Worm (Caenorhabditis elegans) whole organism, mixed stage, embryonic: ENCODE results near the gene rpl-38.

Experiments used
- M03D4.4 ChIP-seq: sonication (generic microtip); optimal IDR thresholded peaks from 2 replicates; lab custom pipeline; 2017; ENCODE audit warnings: mild to moderate bottlenecking, missing genetic modification characterization, missing compliant biosample characterization
- bed-3 ChIP-seq: fragments of 200-800 bp; sonication (Bioruptor generic); optimal IDR thresholded peaks from 3 replicates; lab custom pipeline; 2018; ENCODE audit warnings: mild to moderate bottlenecking, missing genetic modification characterization, moderate library complexity, missing compliant biosample characterization
- blmp-1 ChIP-seq: fragments of 150-350 bp; optimal IDR thresholded peaks from 2 replicates; lab custom pipeline; 2014; ENCODE audit warnings: missing biosample characterization, missing genetic modification characterization
- ceh-39 ChIP-seq: fragments of 150-350 bp; optimal IDR thresholded peaks from 2 replicates; lab custom pipeline; 2014; ENCODE audit warnings: missing biosample characterization, missing genetic modification characterization
- ceh-43 ChIP-seq: fragments of 200-800 bp; sonication (Bioruptor generic); optimal IDR thresholded peaks from 2 replicates; lab custom pipeline; 2018; ENCODE audit warnings: mild to moderate bottlenecking, missing genetic modification characterization, moderate library complexity, missing compliant biosample characterization
- ces-1 ChIP-seq: fragments of 150-350 bp; optimal IDR thresholded peaks from 2 replicates; lab custom pipeline; 2014; ENCODE audit warnings: missing biosample characterization, missing genetic modification reagents, missing genetic modification characterization
- cnd-1 ChIP-seq: fragments of 200-800 bp; sonication (Bioruptor generic); optimal IDR thresholded peaks from 2 replicates; lab custom pipeline; 2018; ENCODE audit warnings: mild to moderate bottlenecking, missing genetic modification characterization, missing compliant biosample characterization
- drap-1 ChIP-seq: fragments of 200-800 bp; sonication (Bioruptor generic); optimal IDR thresholded peaks from 3 replicates; lab custom pipeline; 2018; ENCODE audit warnings: mild to moderate bottlenecking, missing genetic modification characterization, missing compliant biosample characterization
- elt-1 ChIP-seq: sonication (generic microtip); optimal IDR thresholded peaks from 2 replicates; lab custom pipeline; 2017; ENCODE audit warnings: missing genetic modification characterization, mild to moderate bottlenecking, missing compliant biosample characterization, antibody characterized with exemption, moderate library complexity, borderline replicate concordance; ENCODE audit not compliant: insufficient read depth
- elt-3 ChIP-seq: fragments of 150-350 bp; optimal IDR thresholded peaks from 2 replicates; lab custom pipeline; 2014; ENCODE audit warnings: missing biosample characterization, missing genetic modification characterization
- flh-1 ChIP-seq: fragments of 200-800 bp; sonication (Bioruptor generic); optimal IDR thresholded peaks from 2 replicates; lab custom pipeline; 2018; ENCODE audit warnings: mild to moderate bottlenecking, missing genetic modification characterization, moderate library complexity, missing compliant biosample characterization
- ham-2 ChIP-seq: fragments of 200-800 bp; sonication (Bioruptor generic); optimal IDR thresholded peaks from 2 replicates; lab custom pipeline; 2018; ENCODE audit warnings: mild to moderate bottlenecking, missing genetic modification characterization, missing compliant biosample characterization
- hlh-1 ChIP-seq: fragments of 150-350 bp; optimal IDR thresholded peaks from 2 replicates; lab custom pipeline; 2014; ENCODE audit warnings: missing biosample characterization, missing genetic modification reagents, missing genetic modification characterization
- lin-13 ChIP-seq: fragments of 150-350 bp; optimal IDR thresholded peaks from 2 replicates; lab custom pipeline; 2014; ENCODE audit warnings: missing biosample characterization, missing genetic modification characterization
- lin-32 ChIP-seq: fragments of 200-800 bp; sonication (Bioruptor generic); optimal IDR thresholded peaks from 2 replicates; lab custom pipeline; 2018; ENCODE audit warnings: mild to moderate bottlenecking, missing genetic modification characterization, missing compliant biosample characterization
- lsy-2 ChIP-seq: fragments of 150-350 bp; optimal IDR thresholded peaks from 2 replicates; lab custom pipeline; 2014; ENCODE audit warnings: missing biosample characterization, missing genetic modification characterization
- mab-5 ChIP-seq: fragments of 150-350 bp; optimal IDR thresholded peaks from 2 replicates; lab custom pipeline; 2014; ENCODE audit warnings: missing biosample characterization, missing genetic modification characterization
- mep-1 ChIP-seq: fragments of 150-350 bp; optimal IDR thresholded peaks from 2 replicates; lab custom pipeline; 2017; ENCODE audit warnings: missing biosample characterization, missing genetic modification reagents, missing genetic modification characterization, inconsistent platforms
- mls-2 ChIP-seq: sonication (generic microtip); optimal IDR thresholded peaks from 2 replicates; lab custom pipeline; 2016; ENCODE audit warnings: mild to moderate bottlenecking, missing genetic modification characterization, moderate library complexity, missing compliant biosample characterization
- nhr-12 ChIP-seq: fragments of 150-350 bp; optimal IDR thresholded peaks from 2 replicates; lab custom pipeline; 2014; ENCODE audit warnings: missing biosample characterization, missing genetic modification characterization
- nhr-2 ChIP-seq: fragments of 150-350 bp; optimal IDR thresholded peaks from 2 replicates; lab custom pipeline; 2014; ENCODE audit warnings: missing biosample characterization, missing genetic modification characterization
- nhr-237 ChIP-seq: fragments of 150-350 bp; optimal IDR thresholded peaks from 2 replicates; lab custom pipeline; 2014; ENCODE audit warnings: missing biosample characterization, missing genetic modification characterization
- nhr-28 ChIP-seq: fragments of 150-350 bp; optimal IDR thresholded peaks from 2 replicates; lab custom pipeline; 2014; ENCODE audit warnings: missing biosample characterization, missing genetic modification characterization
- nhr-76 ChIP-seq: sonication (generic microtip); optimal IDR thresholded peaks from 2 replicates; lab custom pipeline; 2017; ENCODE audit warnings: missing biosample characterization, missing genetic modification characterization
- pha-4 ChIP-seq: fragments of 150-350 bp; optimal IDR thresholded peaks from 2 replicates; lab custom pipeline; 2018; ENCODE audit warnings: missing biosample characterization, missing genetic modification reagents, missing genetic modification characterization
- sem-2 ChIP-seq: fragments of 200-800 bp; sonication (Bioruptor generic); optimal IDR thresholded peaks from 2 replicates; lab custom pipeline; 2018; ENCODE audit warnings: mild to moderate bottlenecking, missing genetic modification characterization, missing compliant biosample characterization
- snpc-4 ChIP-seq: fragments of 150-350 bp; optimal IDR thresholded peaks from 2 replicates; lab custom pipeline; 2014; ENCODE audit warnings: missing biosample characterization, missing genetic modification characterization
- sptf-1 ChIP-seq: sonication (generic microtip); optimal IDR thresholded peaks from 2 replicates; lab custom pipeline; 2017; ENCODE audit warnings: mild to moderate bottlenecking, missing genetic modification characterization, moderate library complexity, missing compliant biosample characterization
- tbx-8 ChIP-seq: fragments of 200-800 bp; sonication (Bioruptor generic); optimal IDR thresholded peaks from 2 replicates; lab custom pipeline; 2018; ENCODE audit warnings: mild to moderate bottlenecking, missing genetic modification characterization, moderate library complexity, missing compliant biosample characterization
- unc-120 ChIP-seq: sonication (generic microtip); optimal IDR thresholded peaks from 2 replicates; lab custom pipeline; 2017; ENCODE audit warnings: missing genetic modification characterization, missing compliant biosample characterization; ENCODE audit not compliant: poor library complexity, severe bottlenecking
- unc-39 ChIP-seq: fragments of 150-350 bp; optimal IDR thresholded peaks from 2 replicates; lab custom pipeline; 2014; ENCODE audit warnings: missing biosample characterization, missing genetic modification characterization
- zip-8 ChIP-seq: fragments of 150-350 bp; optimal IDR thresholded peaks from 2 replicates; lab custom pipeline; 2014; ENCODE audit warnings: missing biosample characterization, missing genetic modification characterization
- ztf-11 ChIP-seq: fragments of 150-350 bp; optimal IDR thresholded peaks from 2 replicates; lab custom pipeline; 2014; ENCODE audit warnings: missing biosample characterization, missing genetic modification characterization

rpl-38 gene

DNA sequence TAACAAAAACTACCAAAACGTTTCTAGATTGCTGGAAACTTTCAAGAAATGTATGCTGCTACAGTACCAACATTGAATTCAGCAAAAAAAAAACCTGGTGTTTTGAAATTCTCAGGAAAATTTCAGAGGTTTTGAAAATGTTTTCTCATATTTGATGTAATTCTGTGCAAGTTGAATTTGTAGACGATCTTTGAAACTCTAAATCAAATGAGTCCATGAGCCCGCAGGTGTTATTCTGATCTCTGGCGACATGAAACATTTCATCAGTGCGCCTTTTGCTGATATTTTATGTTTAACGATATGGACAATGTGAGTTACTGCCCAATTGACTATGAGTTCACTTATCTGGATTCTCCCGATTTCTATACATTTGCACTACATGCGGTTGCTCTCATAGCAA, 18.3 kb upstream of the rpl-38 start, which contains the start of gene srh-218:
Gene srh-218 (plus strand): TSS at position 301 of the 400 bp plus-strand sequence.
- TF ChIP-seq ceh-39: no peak
- TF ChIP-seq M03D4.4 (tag; lab: Kevin White, UChicago): no peak

DNA sequence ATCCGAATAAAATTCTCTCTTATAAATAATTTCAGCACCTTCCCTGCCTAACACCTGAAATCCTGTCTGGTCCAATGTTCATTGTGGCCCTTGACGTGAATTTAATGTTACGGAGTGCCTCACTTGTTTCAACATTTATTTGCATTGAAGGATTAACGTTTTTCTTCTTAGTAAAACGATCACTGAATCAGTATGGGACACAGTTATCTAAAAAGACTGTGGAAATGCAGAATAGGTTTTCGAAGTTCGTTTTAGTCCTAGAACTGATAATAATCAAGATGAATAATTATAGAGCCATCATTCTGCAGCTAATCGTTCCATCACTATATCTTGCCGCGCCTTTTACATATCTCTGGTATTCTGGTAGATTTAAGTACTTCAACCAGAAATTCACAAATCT, 16.8 kb upstream of the rpl-38 start, which contains the start of gene srh-219:
Gene srh-219 (plus strand): TSS at position 301 of the 400 bp plus-strand sequence.
- TF ChIP-seq blmp-1 (tag; lab: Kevin White, UChicago) (no peak), nhr-237 (tag; lab: Kevin White, UChicago) (no peak), hlh-1 (tag; lab: Kevin White, UChicago) (no peak), ham-2 (no peak), M03D4.4 (tag; lab: Kevin White, UChicago) (no peak), nhr-12 (no peak), nhr-76 (tag; lab: Kevin White, UChicago) (no peak), snpc-4 (tag; lab: Kevin White, UChicago) (no peak)

DNA sequence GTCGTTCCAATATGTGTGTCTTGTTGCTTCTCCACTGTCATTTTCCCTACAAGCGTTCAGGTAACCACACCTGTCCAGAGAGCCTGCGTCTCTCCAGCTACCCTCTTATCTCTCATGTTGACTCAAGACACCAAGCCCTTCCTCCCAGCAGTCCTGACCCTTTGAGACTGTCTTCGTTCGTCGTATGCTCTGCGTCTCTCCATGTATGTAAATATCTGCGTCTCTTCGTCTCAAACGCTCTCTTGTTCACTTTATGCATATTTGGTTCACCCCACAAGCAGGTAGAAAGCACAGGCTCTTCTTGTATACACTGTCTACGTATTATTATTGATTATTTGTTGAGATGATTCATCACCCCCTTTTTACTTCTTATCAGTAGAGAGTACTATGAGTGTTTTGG, 14.2 kb upstream of the rpl-38 start:
- TF ChIP-seq ham-2 (peak; percentile 66), lin-13 (peak; percentile 4), tbx-8 (GFP tag; lab: Kevin White, UChicago) (no peak), bed-3 (GFP tag; lab: Kevin White, UChicago) (no peak), cnd-1 (peak; percentile 17), mab-5 (tag; lab: Kevin White, UChicago) (no peak), pha-4 (peak; percentile 100), elt-1 (tag; lab: Kevin White, UChicago) (no peak), nhr-2 (tag; lab: Kevin White, UChicago) (no peak), unc-120 (tag; lab: Kevin White, UChicago) (no peak), mep-1 (tag; lab: Kevin White, UChicago) (no peak)

DNA sequence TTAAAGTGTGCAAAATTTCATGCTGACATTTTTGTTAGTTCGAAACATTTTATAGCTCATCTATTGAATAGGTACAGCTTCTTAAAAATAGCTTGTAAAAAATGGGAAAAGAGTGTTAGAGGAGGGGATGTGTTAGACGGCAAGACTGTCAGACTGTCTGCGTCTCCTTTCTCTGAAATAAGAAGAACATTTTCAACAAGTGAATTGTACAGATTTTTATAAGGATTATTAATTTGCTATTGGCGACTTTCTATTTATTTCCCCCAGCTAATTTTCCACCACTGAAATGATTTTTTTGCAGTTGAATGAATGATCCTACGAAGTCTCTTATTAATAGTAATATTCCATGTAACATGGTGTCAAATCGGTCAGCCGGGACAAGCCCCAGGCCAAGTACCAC, 13.5 kb upstream of the rpl-38 start, which contains the start of gene C06B8.7:
Gene C06B8.7 (plus strand): TSS at position 301 of the 400 bp plus-strand sequence.
- no peak for TF ChIP-seq ces-1 (GFP tag; lab: Kevin White, UChicago)
- no peak for TF ChIP-seq unc-39 (tag; lab: Kevin White, UChicago)
- TF ChIP-seq nhr-237 (tag; lab: Kevin White, UChicago): no peak

DNA sequence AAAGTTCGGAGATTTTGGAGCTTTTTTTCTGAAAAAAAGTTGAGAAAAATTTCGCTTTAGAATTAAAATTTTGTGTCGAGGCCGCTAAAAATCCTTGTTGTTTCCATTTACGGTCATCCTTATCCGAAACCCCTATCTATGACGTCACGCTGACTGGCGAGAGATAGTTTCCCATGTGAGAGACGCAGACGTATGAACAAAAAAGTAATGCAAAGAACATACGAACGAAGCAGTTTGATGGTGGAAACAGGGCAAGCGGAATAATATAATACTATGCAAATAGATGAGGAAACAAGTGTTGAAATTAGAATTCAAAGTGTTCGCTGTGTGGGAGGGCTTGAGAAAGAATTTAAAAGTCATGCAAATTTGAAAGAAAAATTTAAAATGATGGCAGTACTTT, 12.9 kb upstream of the rpl-38 start:
- TF ChIP-seq M03D4.4 (tag; lab: Kevin White, UChicago) (no peak), ces-1 (GFP tag; lab: Kevin White, UChicago) (no peak), snpc-4 (tag; lab: Kevin White, UChicago) (no peak), sem-2 (GFP tag; lab: Kevin White, UChicago) (no peak), pha-4 (no peak), ceh-39 (no peak), sptf-1 (tag; lab: Kevin White, UChicago) (no peak), bed-3 (GFP tag; lab: Kevin White, UChicago) (no peak), nhr-76 (tag; lab: Kevin White, UChicago) (no peak), zip-8 (no peak), cnd-1 (no peak), ham-2 (no peak), blmp-1 (tag; lab: Kevin White, UChicago) (no peak)

DNA sequence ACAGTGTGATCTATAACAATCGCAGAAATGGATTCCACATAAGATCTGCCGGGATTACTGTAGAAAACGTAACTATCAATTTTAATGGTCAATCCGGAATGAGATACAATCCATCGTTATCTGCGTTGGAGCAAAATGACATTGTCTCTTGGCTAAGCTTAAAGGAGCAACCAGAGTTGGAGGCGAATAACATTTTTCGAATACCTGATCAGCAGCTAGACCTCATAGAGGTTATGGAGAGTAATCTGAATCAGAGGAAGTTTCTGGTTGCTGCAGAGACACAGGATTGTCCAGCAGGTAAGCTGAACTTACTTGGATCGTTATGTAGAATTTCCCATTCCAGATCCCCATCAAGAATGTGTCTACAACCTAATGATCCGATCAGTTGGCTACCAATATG, 8.4 kb upstream of the rpl-38 start:
- TF ChIP-seq nhr-76 (tag; lab: Kevin White, UChicago): no peak
- TF ChIP-seq zip-8: no peak
- TF ChIP-seq snpc-4 (tag; lab: Kevin White, UChicago): no peak
- TF ChIP-seq bed-3 (GFP tag; lab: Kevin White, UChicago): no peak
- no peak for TF ChIP-seq flh-1
- TF ChIP-seq nhr-28 (tag; lab: Kevin White, UChicago): no peak
- TF ChIP-seq, all 35 proteins: peak for 0

DNA sequence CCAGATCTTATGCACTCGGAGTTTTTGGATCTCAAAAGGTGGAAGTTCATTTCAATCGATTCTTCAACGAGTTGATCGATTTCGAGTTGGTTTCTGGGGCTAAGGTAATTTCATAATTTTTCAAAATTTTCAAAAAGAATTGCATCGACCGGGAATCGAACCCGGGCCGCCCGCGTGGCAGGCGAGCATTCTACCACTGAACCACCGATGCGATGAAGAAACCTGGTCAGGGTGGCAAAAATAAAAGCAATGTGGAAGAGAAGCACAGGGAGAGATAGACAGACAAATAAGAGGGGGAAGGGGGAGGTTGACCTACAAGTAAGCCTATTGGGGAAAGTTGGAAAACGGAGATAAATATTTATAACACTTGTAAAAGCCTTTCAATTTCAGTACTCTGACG, 6.9 kb upstream of the rpl-38 start:
- no peak for TF ChIP-seq lin-32 (GFP tag; lab: Kevin White, UChicago)
- no peak for TF ChIP-seq elt-3 (tag; lab: Kevin White, UChicago)
- no peak for TF ChIP-seq nhr-12
- peak; percentile 3 for TF ChIP-seq sem-2 (GFP tag; lab: Kevin White, UChicago)
- TF ChIP-seq elt-1 (tag; lab: Kevin White, UChicago): no peak
- no peak for TF ChIP-seq hlh-1 (tag; lab: Kevin White, UChicago)
- TF ChIP-seq snpc-4 (tag; lab: Kevin White, UChicago): no peak
- peak; percentile 5 for TF ChIP-seq pha-4
- no peak for TF ChIP-seq lsy-2 (tag; lab: Kevin White, UChicago)
- TF ChIP-seq mls-2: peak; percentile 39
- TF ChIP-seq unc-39 (tag; lab: Kevin White, UChicago): no peak
- TF ChIP-seq nhr-237 (tag; lab: Kevin White, UChicago): no peak
- TF ChIP-seq bed-3 (GFP tag; lab: Kevin White, UChicago): peak; percentile 42
- no peak for TF ChIP-seq ztf-11 (tag; lab: Kevin White, UChicago)
- peak; percentile 11 for TF ChIP-seq ceh-43
- TF ChIP-seq zip-8: no peak
- TF ChIP-seq flh-1: peak; percentile 3
- peak; percentile 72 for TF ChIP-seq cnd-1
- TF ChIP-seq drap-1 (GFP tag; lab: Kevin White, UChicago): peak; percentile 87
- no peak for TF ChIP-seq nhr-28 (tag; lab: Kevin White, UChicago)
- no peak for TF ChIP-seq ces-1 (GFP tag; lab: Kevin White, UChicago)
- TF ChIP-seq unc-120 (tag; lab: Kevin White, UChicago): no peak
- no peak for TF ChIP-seq mab-5 (tag; lab: Kevin White, UChicago)
- no peak for TF ChIP-seq mep-1 (tag; lab: Kevin White, UChicago)
- no peak for TF ChIP-seq nhr-2 (tag; lab: Kevin White, UChicago)
- peak; percentile 43 for TF ChIP-seq ham-2
- TF ChIP-seq sptf-1 (tag; lab: Kevin White, UChicago): peak; percentile 68
- peak; percentile 54 for TF ChIP-seq M03D4.4 (tag; lab: Kevin White, UChicago)
